Worm (Caenorhabditis elegans) whole organism, L1 larva: ENCODE results near the gene F37H8.5.

ENCODE experiments used
- unc-62 ChIP-seq: fragments of 150-350 bp; optimal IDR thresholded peaks from 2 replicates; lab custom pipeline; 2014; ENCODE audit warnings: missing biosample characterization, missing genetic modification reagents, missing genetic modification characterization
- ztf-4 ChIP-seq: fragments of 150-350 bp; optimal IDR thresholded peaks from 2 replicates; lab custom pipeline; 2014; ENCODE audit warnings: missing biosample characterization, missing genetic modification characterization

DNA sequence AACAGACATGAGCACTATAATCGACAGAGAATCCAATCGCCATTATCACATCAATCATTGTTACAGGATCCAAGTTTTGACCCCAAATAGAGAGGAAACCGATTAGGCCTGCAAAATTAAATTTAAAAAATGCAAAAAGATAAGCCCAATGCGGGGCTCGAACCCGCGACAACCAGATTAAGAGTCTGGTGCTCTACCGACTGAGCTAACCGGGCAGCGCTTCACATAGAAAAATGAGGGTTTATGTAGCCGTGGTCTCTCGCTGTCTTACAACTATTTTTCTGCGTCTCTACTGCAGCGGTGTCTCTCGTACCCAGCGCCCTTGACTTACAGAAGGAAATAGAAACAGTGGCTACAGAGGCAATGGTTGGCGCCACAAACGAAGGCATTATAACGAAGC is 30.3 kb upstream of the F37H8.5 start:
- TF ChIP-seq unc-62 (GFP tag; lab: Kevin White, UChicago) (no peak), ztf-4 (tag; lab: Kevin White, UChicago) (no peak)
